Worm (Caenorhabditis elegans) whole organism, L3 larva: ENCODE measurements around the gene T21B4.3.

Experiments
- R02D3.7 ChIP-seq: fragments of 150-350 bp; optimal IDR thresholded peaks from 2 replicates; lab custom pipeline; 2014; ENCODE audit warnings: missing biosample characterization, missing genetic modification characterization
- ZK546.5 ChIP-seq: sonication (generic microtip); optimal IDR thresholded peaks from 2 replicates; lab custom pipeline; 2017; ENCODE audit warnings: missing biosample characterization, missing genetic modification characterization
- aly-2 ChIP-seq: fragments of 150-350 bp; optimal IDR thresholded peaks from 2 replicates; lab custom pipeline; 2014; ENCODE audit warnings: missing biosample characterization, missing genetic modification characterization
- ceh-16 ChIP-seq: sonication (generic microtip); optimal IDR thresholded peaks from 2 replicates; lab custom pipeline; 2017; ENCODE audit warnings: missing biosample characterization, missing genetic modification characterization
- ceh-28 ChIP-seq: fragments of 150-350 bp; optimal IDR thresholded peaks from 2 replicates; lab custom pipeline; 2014; ENCODE audit warnings: missing biosample characterization, missing genetic modification reagents, missing genetic modification characterization
- daf-12 ChIP-seq: fragments of 150-350 bp; optimal IDR thresholded peaks from 2 replicates; lab custom pipeline; 2014; ENCODE audit warnings: missing biosample characterization, missing genetic modification reagents, missing genetic modification characterization
- egl-27 ChIP-seq: sonication (generic microtip); optimal IDR thresholded peaks from 4 replicates; lab custom pipeline; 2017; ENCODE audit warnings: missing biosample characterization, missing genetic modification reagents, missing genetic modification characterization
- egl-5 ChIP-seq: fragments of 150-350 bp; optimal IDR thresholded peaks from 2 replicates; lab custom pipeline; 2017; ENCODE audit warnings: missing biosample characterization, missing genetic modification reagents, missing genetic modification characterization, inconsistent platforms
- elt-1 ChIP-seq: fragments of 150-350 bp; optimal IDR thresholded peaks from 2 replicates; lab custom pipeline; 2014; ENCODE audit warnings: missing biosample characterization, missing genetic modification characterization
- elt-2 ChIP-seq: sonication (generic microtip); optimal IDR thresholded peaks from 2 replicates; lab custom pipeline; 2016; ENCODE audit warnings: missing genetic modification reagents, mild to moderate bottlenecking, missing genetic modification characterization, missing compliant biosample characterization
- elt-3 ChIP-seq, 3 experiments: fragments of 150-350 bp in 1 of 3; sonication (generic microtip) in 2 of 3; optimal IDR thresholded peaks; 2 replicates in 2 of 3; 4 replicates in 1 of 3; lab custom pipeline; 2014 to 2017; ENCODE audit warnings: missing biosample characterization in 3 of 3, missing genetic modification characterization in 3 of 3
- eor-1 ChIP-seq, 2 experiments: fragments of 150-350 bp; optimal IDR thresholded peaks; 2 replicates each; lab custom pipeline; 2014 to 2018; ENCODE audit warnings: missing biosample characterization in 2 of 2, missing genetic modification characterization in 2 of 2
- fkh-10 ChIP-seq: sonication (generic microtip); optimal IDR thresholded peaks from 2 replicates; lab custom pipeline; 2017; ENCODE audit warnings: missing biosample characterization, missing genetic modification reagents, missing genetic modification characterization
- fkh-2 ChIP-seq: fragments of 150-350 bp; optimal IDR thresholded peaks from 2 replicates; lab custom pipeline; 2014; ENCODE audit warnings: missing biosample characterization, missing genetic modification reagents, missing genetic modification characterization
- fos-1 ChIP-seq: fragments of 150-350 bp; optimal IDR thresholded peaks from 2 replicates; lab custom pipeline; 2014; ENCODE audit warnings: missing biosample characterization, missing genetic modification characterization
- hmg-11 ChIP-seq: sonication (generic microtip); optimal IDR thresholded peaks from 2 replicates; lab custom pipeline; 2016; ENCODE audit warnings: missing genetic modification characterization, missing compliant biosample characterization
- jun-1 ChIP-seq: fragments of 150-350 bp; optimal IDR thresholded peaks from 2 replicates; lab custom pipeline; 2014; ENCODE audit warnings: missing biosample characterization, missing genetic modification reagents, missing genetic modification characterization
- lin-15B ChIP-seq: fragments of 150-350 bp; optimal IDR thresholded peaks from 2 replicates; lab custom pipeline; 2014; ENCODE audit warnings: missing biosample characterization, missing genetic modification characterization
- lin-39 ChIP-seq: fragments of 150-350 bp; optimal IDR thresholded peaks from 2 replicates; lab custom pipeline; 2018; ENCODE audit warnings: missing biosample characterization, missing genetic modification reagents, missing genetic modification characterization
- mml-1 ChIP-seq: fragments of 150-350 bp; sonication (generic microtip); optimal IDR thresholded peaks from 3 replicates; lab custom pipeline; 2014; ENCODE audit warnings: missing biosample characterization, missing genetic modification characterization
- nfya-1 ChIP-seq: sonication (generic microtip); optimal IDR thresholded peaks from 2 replicates; lab custom pipeline; 2017; ENCODE audit warnings: missing genetic modification characterization, mild to moderate bottlenecking, missing compliant biosample characterization, antibody characterized with exemption, moderate library complexity; ENCODE audit not compliant: insufficient read depth
- nhr-11 ChIP-seq: fragments of 150-350 bp; optimal IDR thresholded peaks from 2 replicates; lab custom pipeline; 2014; ENCODE audit warnings: missing biosample characterization, missing genetic modification characterization
- nhr-23 ChIP-seq: fragments of 150-350 bp; optimal IDR thresholded peaks from 2 replicates; lab custom pipeline; 2014; ENCODE audit warnings: missing biosample characterization, missing genetic modification reagents, missing genetic modification characterization
- nhr-237 ChIP-seq: fragments of 150-350 bp; optimal IDR thresholded peaks from 2 replicates; lab custom pipeline; 2014; ENCODE audit warnings: missing biosample characterization, missing genetic modification characterization
- nhr-25 ChIP-seq: sonication (generic microtip); optimal IDR thresholded peaks from 2 replicates; lab custom pipeline; 2017; ENCODE audit warnings: missing biosample characterization, missing genetic modification characterization
- nhr-43 ChIP-seq: sonication (generic microtip); optimal IDR thresholded peaks from 2 replicates; lab custom pipeline; 2016; ENCODE audit warnings: mild to moderate bottlenecking, missing genetic modification characterization, missing compliant biosample characterization; ENCODE audit not compliant: poor library complexity, severe bottlenecking
- nhr-67 ChIP-seq: fragments of 150-350 bp; optimal IDR thresholded peaks from 2 replicates; lab custom pipeline; 2014; ENCODE audit warnings: missing biosample characterization, missing genetic modification characterization
- nhr-76 ChIP-seq: fragments of 150-350 bp; sonication (generic microtip); optimal IDR thresholded peaks from 5 replicates; lab custom pipeline; 2014; ENCODE audit warnings: missing biosample characterization, missing genetic modification characterization
- pha-4 ChIP-seq: fragments of 150-350 bp; optimal IDR thresholded peaks from 2 replicates; lab custom pipeline; 2014; ENCODE audit warnings: missing biosample characterization, missing genetic modification reagents, missing genetic modification characterization
- pqm-1 ChIP-seq: fragments of 150-350 bp; optimal IDR thresholded peaks from 2 replicates; lab custom pipeline; 2017; ENCODE audit warnings: missing biosample characterization, missing genetic modification characterization, inconsistent platforms
- sea-2 ChIP-seq: fragments of 150-350 bp; sonication (generic microtip); optimal IDR thresholded peaks from 4 replicates; lab custom pipeline; 2014; ENCODE audit warnings: missing biosample characterization, missing genetic modification reagents, missing genetic modification characterization
- skn-1 ChIP-seq: fragments of 150-350 bp; optimal IDR thresholded peaks from 2 replicates; lab custom pipeline; 2014; ENCODE audit warnings: missing biosample characterization, missing genetic modification characterization
- tbx-2 ChIP-seq: sonication (generic microtip); optimal IDR thresholded peaks from 2 replicates; lab custom pipeline; 2016; ENCODE audit warnings: mild to moderate bottlenecking, missing genetic modification characterization, missing compliant biosample characterization
- unc-39 ChIP-seq: sonication (generic microtip); optimal IDR thresholded peaks from 4 replicates; lab custom pipeline; 2017; ENCODE audit warnings: missing biosample characterization, missing genetic modification characterization
- unc-62 ChIP-seq: fragments of 150-350 bp; sonication (generic microtip); optimal IDR thresholded peaks from 4 replicates; lab custom pipeline; 2014; ENCODE audit warnings: missing biosample characterization, missing genetic modification reagents, missing genetic modification characterization
- ztf-11 ChIP-seq: fragments of 150-350 bp; optimal IDR thresholded peaks from 2 replicates; lab custom pipeline; 2014; ENCODE audit warnings: missing biosample characterization, missing genetic modification characterization

T21B4.3 gene

ce11 chrII:12518809-12519344, 22.0 kb upstream of the T21B4.3 start, which contains the start of gene srh-70:
TSS of gene srh-70 (minus strand) at chrII:12518859.
- TF ChIP-seq elt-1 (tag; lab: Kevin White, UChicago) (no peak), pqm-1 (tag; lab: Kevin White, UChicago) (peak; percentile 89), fkh-2 (tag; lab: Kevin White, UChicago) (no peak), elt-3 (tag; optimal IDR thresholded peaks at IDR 0.05; lab: Kevin White, UChicago) (no peak), nhr-25 (no peak), ztf-11 (tag; lab: Kevin White, UChicago) (no peak), tbx-2 (tag; lab: Kevin White, UChicago) (no peak), nhr-11 (tag; lab: Kevin White, UChicago) (no peak), eor-1 (tag; optimal IDR thresholded peaks at IDR 0.05; lab: Kevin White, UChicago) (no peak), R02D3.7 (tag; lab: Kevin White, UChicago) (no peak), nfya-1 (peak; percentile 25), mml-1 (tag; lab: Kevin White, UChicago) (no peak), jun-1 (tag; lab: Kevin White, UChicago) (no peak), unc-62 (GFP tag; lab: Kevin White, UChicago) (no peak), nhr-23 (no peak), skn-1 (tag; lab: Kevin White, UChicago) (no peak), elt-2 (tag; lab: Kevin White, UChicago) (peak; percentile 99), lin-15B (tag; lab: Kevin White, UChicago) (no peak), egl-27 (tag; lab: Kevin White, UChicago) (no peak)

ce11 chrII:12518008-12518407, 21.1 kb upstream of the T21B4.3 start:
- peak; percentile 28 for TF ChIP-seq pqm-1 (tag; lab: Kevin White, UChicago)
- TF ChIP-seq elt-2 (tag; lab: Kevin White, UChicago): peak; percentile 12
- TF ChIP-seq lin-15B (tag; lab: Kevin White, UChicago): no peak

ce11 chrII:12516313-12516712, 19.4 kb upstream of the T21B4.3 start, which contains the start of gene srh-61:
TSS of gene srh-61 (minus strand) at chrII:12516413.
- TF ChIP-seq aly-2 (tag; lab: Kevin White, UChicago) (no peak), lin-39 (tag; lab: Kevin White, UChicago) (no peak), fos-1 (tag; lab: Kevin White, UChicago) (no peak), sea-2 (GFP tag; lab: Kevin White, UChicago) (no peak), nhr-43 (tag; lab: Kevin White, UChicago) (no peak), pha-4 (tag; lab: Kevin White, UChicago) (no peak), nhr-237 (no peak), R02D3.7 (tag; lab: Kevin White, UChicago) (no peak), nhr-67 (tag; lab: Kevin White, UChicago) (no peak), ceh-16 (tag; lab: Kevin White, UChicago) (no peak), eor-1 (tag; optimal IDR thresholded peaks at IDR 0.05; lab: Kevin White, UChicago) (no peak), nhr-76 (no peak), nfya-1 (no peak), ztf-11 (tag; lab: Kevin White, UChicago) (no peak), skn-1 (tag; lab: Kevin White, UChicago) (no peak), elt-3 (tag; optimal IDR thresholded peaks at IDR 0.05; lab: Kevin White, UChicago) (no peak), unc-62 (GFP tag; lab: Kevin White, UChicago) (no peak), hmg-11 (no peak), egl-5 (tag; lab: Kevin White, UChicago) (no peak), elt-2 (tag; lab: Kevin White, UChicago) (no peak)

- TF ChIP-seq lin-15B (tag; lab: Kevin White, UChicago) (no peak), mml-1 (tag; lab: Kevin White, UChicago) (no peak), ztf-11 (tag; lab: Kevin White, UChicago) (no peak), fos-1 (tag; lab: Kevin White, UChicago) (no peak), egl-5 (tag; lab: Kevin White, UChicago) (no peak)
Measured at ce11 chrII:12514620-12515019, 17.7 kb upstream of the T21B4.3 start, which contains the start of gene srh-69. TSS of gene srh-69 (minus strand) at chrII:12514720.

- no peak for TF ChIP-seq nhr-23
- no peak for TF ChIP-seq unc-39 (tag; lab: Kevin White, UChicago)
- no peak for TF ChIP-seq unc-62 (GFP tag; lab: Kevin White, UChicago)
- no peak for TF ChIP-seq pqm-1 (tag; lab: Kevin White, UChicago)
- no peak for TF ChIP-seq ceh-28 (tag; lab: Kevin White, UChicago)
- TF ChIP-seq ZK546.5 (tag; lab: Kevin White, UChicago): no peak
- no peak for TF ChIP-seq elt-1 (tag; lab: Kevin White, UChicago)
- TF ChIP-seq sea-2 (GFP tag; lab: Kevin White, UChicago): no peak
- TF ChIP-seq skn-1 (tag; lab: Kevin White, UChicago): no peak
- TF ChIP-seq ztf-11 (tag; lab: Kevin White, UChicago): no peak
- no peak for TF ChIP-seq tbx-2 (tag; lab: Kevin White, UChicago)
- TF ChIP-seq lin-39 (tag; lab: Kevin White, UChicago): no peak
- no peak for TF ChIP-seq nhr-67 (tag; lab: Kevin White, UChicago)
- no peak for TF ChIP-seq jun-1 (tag; lab: Kevin White, UChicago)
- TF ChIP-seq daf-12 (tag; lab: Kevin White, UChicago): no peak
- TF ChIP-seq fkh-10: no peak
- TF ChIP-seq R02D3.7 (tag; lab: Kevin White, UChicago): no peak
- TF ChIP-seq fkh-2 (tag; lab: Kevin White, UChicago): no peak
- TF ChIP-seq hmg-11: no peak
- TF ChIP-seq pha-4 (tag; lab: Kevin White, UChicago): no peak
Measured at ce11 chrII:12511866-12512265, 15.0 kb upstream of the T21B4.3 start, which contains the start of gene srh-73. TSS of gene srh-73 (plus strand) at chrII:12512166.
